Fruit fly (Drosophila melanogaster) whole organism, embryonic: Measurements from ENCODE around the gene tw.

ENCODE experiments used
- B-H1 ChIP-seq: fragments of 200-800 bp; sonication (Bioruptor generic); IDR thresholded peaks from 3 replicates; pipeline ENCODE4 v1.3.6; 2022; ENCODE audit warnings: missing biosample characterization, missing genetic modification characterization
- BtbVII ChIP-seq: fragments of 200-800 bp; sonication (Bioruptor generic); optimal IDR thresholded peaks from 3 replicates; lab custom pipeline; 2017; ENCODE audit warnings: missing biosample characterization, mild to moderate bottlenecking, missing genetic modification characterization
- CG10274 ChIP-seq: fragments of 200-800 bp; sonication (Bioruptor generic); optimal IDR thresholded peaks from 3 replicates; lab custom pipeline; 2017; ENCODE audit warnings: missing biosample characterization, mild to moderate bottlenecking, missing genetic modification characterization
- CG11398 ChIP-seq: fragments of 200-800 bp; sonication (Bioruptor generic); optimal IDR thresholded peaks from 2 replicates; lab custom pipeline; 2016; ENCODE audit warnings: missing biosample characterization, missing genetic modification characterization
- CG11456 ChIP-seq: fragments of 200-800 bp; sonication (Bioruptor generic); IDR thresholded peaks from 3 replicates; pipeline ENCODE4 v1.3.6; 2022; ENCODE audit warnings: missing biosample characterization, missing genetic modification characterization
- CG11504 ChIP-seq: fragments of 200-800 bp; sonication (Bioruptor generic); optimal IDR thresholded peaks from 3 replicates; lab custom pipeline; 2019; ENCODE audit warnings: missing biosample characterization, mild to moderate bottlenecking, missing genetic modification characterization, moderate library complexity
- CG11560 ChIP-seq: fragments of 200-800 bp; sonication (Bioruptor generic); IDR thresholded peaks from 3 replicates; pipeline ENCODE4 v1.3.6; 2022; ENCODE audit warnings: missing biosample characterization, missing genetic modification characterization
- CG11723 ChIP-seq: fragments of 200-800 bp; sonication (Bioruptor generic); optimal IDR thresholded peaks from 2 replicates; lab custom pipeline; 2017; ENCODE audit warnings: missing biosample characterization, mild to moderate bottlenecking, missing genetic modification characterization
- CG12104 ChIP-seq: fragments of 200-800 bp; sonication (Bioruptor generic); optimal IDR thresholded peaks from 3 replicates; lab custom pipeline; 2016; ENCODE audit warnings: missing biosample characterization, missing genetic modification characterization
- CG12219 ChIP-seq: fragments of 200-800 bp; sonication (Bioruptor generic); optimal IDR thresholded peaks from 3 replicates; lab custom pipeline; 2018; ENCODE audit warnings: missing biosample characterization, mild to moderate bottlenecking, missing genetic modification characterization
- CG12942 ChIP-seq: fragments of 200-800 bp; sonication (Bioruptor generic); optimal IDR thresholded peaks from 3 replicates; lab custom pipeline; 2016; ENCODE audit warnings: missing biosample characterization, missing genetic modification characterization
- CG1529 ChIP-seq: fragments of 200-800 bp; sonication (Bioruptor generic); optimal IDR thresholded peaks from 3 replicates; lab custom pipeline; 2018; ENCODE audit warnings: missing biosample characterization, missing genetic modification characterization
- CG15514 ChIP-seq: fragments of 200-800 bp; sonication (Bioruptor generic); optimal IDR thresholded peaks from 3 replicates; lab custom pipeline; 2017; ENCODE audit warnings: missing biosample characterization, missing genetic modification characterization, mild to moderate bottlenecking, moderate library complexity, missing genetic modification reagents
- CG16813 ChIP-seq: fragments of 200-800 bp; sonication (Bioruptor generic); IDR thresholded peaks from 3 replicates; pipeline ENCODE4 v1.3.6; 2022; ENCODE audit warnings: missing biosample characterization, missing genetic modification characterization; ENCODE audit not compliant: partially characterized antibody
- CG16815 ChIP-seq: fragments of 200-800 bp; sonication (Bioruptor generic); optimal IDR thresholded peaks from 3 replicates; lab custom pipeline; 2017; ENCODE audit warnings: missing biosample characterization, mild to moderate bottlenecking, missing genetic modification characterization
- CG18619 ChIP-seq: fragments of 200-800 bp; sonication (Bioruptor generic); optimal IDR thresholded peaks from 3 replicates; lab custom pipeline; 2017; ENCODE audit warnings: missing biosample characterization, mild to moderate bottlenecking, missing genetic modification characterization
- CG4282 ChIP-seq: fragments of 200-800 bp; sonication (Bioruptor generic); optimal IDR thresholded peaks from 2 replicates; lab custom pipeline; 2016; ENCODE audit warnings: missing biosample characterization, missing genetic modification characterization
- CG4360 ChIP-seq: fragments of 200-800 bp; sonication (Bioruptor generic); IDR thresholded peaks from 2 replicates; pipeline ENCODE4 v1.3.6; 2022; ENCODE audit warnings: missing biosample characterization, missing genetic modification characterization
- CG4424 ChIP-seq: fragments of 200-800 bp; sonication (Bioruptor generic); optimal IDR thresholded peaks from 3 replicates; lab custom pipeline; 2016; ENCODE audit warnings: missing biosample characterization, missing genetic modification characterization
- CG4820 ChIP-seq: fragments of 200-800 bp; sonication (Bioruptor generic); optimal IDR thresholded peaks from 3 replicates; lab custom pipeline; 2016; ENCODE audit warnings: missing biosample characterization, missing genetic modification characterization
- CG6689 ChIP-seq: fragments of 200-800 bp; sonication (Bioruptor generic); IDR thresholded peaks from 2 replicates; pipeline ENCODE4 v1.3.6; 2022; ENCODE audit warnings: missing biosample characterization, missing genetic modification characterization
- CG7271 ChIP-seq: fragments of 200-800 bp; sonication (Bioruptor generic); optimal IDR thresholded peaks from 2 replicates; lab custom pipeline; 2018; ENCODE audit warnings: missing biosample characterization, mild to moderate bottlenecking, missing genetic modification characterization, moderate library complexity
- CG7357 ChIP-seq: fragments of 200-800 bp; sonication (Bioruptor generic); IDR thresholded peaks from 3 replicates; pipeline ENCODE4 v1.3.6; 2022; ENCODE audit warnings: missing biosample characterization, missing genetic modification characterization
- CG9876 ChIP-seq: fragments of 200-800 bp; sonication (Bioruptor generic); optimal IDR thresholded peaks from 2 replicates; lab custom pipeline; 2016; ENCODE audit warnings: missing biosample characterization, missing genetic modification characterization
- Dfd ChIP-seq, 2 experiments: fragments of >200 bp; optimal IDR thresholded peaks; 2 replicates each; lab custom pipeline; 2017; ENCODE audit warnings: missing biosample characterization in 2 of 2, missing genetic modification characterization in 2 of 2
- Dref ChIP-seq: fragments of 200-800 bp; sonication (Bioruptor generic); IDR thresholded peaks from 2 replicates; pipeline ENCODE4 v1.3.6; 2022; ENCODE audit warnings: missing biosample characterization, missing genetic modification characterization
- Fer3 ChIP-seq: fragments of 200-800 bp; sonication (Bioruptor generic); optimal IDR thresholded peaks from 2 replicates; lab custom pipeline; 2018; ENCODE audit warnings: missing biosample characterization, mild to moderate bottlenecking, missing genetic modification characterization, moderate library complexity
- Hey ChIP-seq: fragments of 200-800 bp; sonication (Bioruptor generic); optimal IDR thresholded peaks from 3 replicates; lab custom pipeline; 2018; ENCODE audit warnings: missing biosample characterization, mild to moderate bottlenecking, missing genetic modification characterization
- Med ChIP-seq: fragments of 200-800 bp; sonication (Bioruptor generic); peaks from one replicate; lab custom pipeline; 2016; ENCODE audit warnings: missing biosample characterization, missing genetic modification characterization, mild to moderate bottlenecking, inconsistent platforms, moderate library complexity
- NfI ChIP-seq: fragments of 200-800 bp; sonication (Bioruptor generic); optimal IDR thresholded peaks from 3 replicates; lab custom pipeline; 2018; ENCODE audit warnings: missing biosample characterization, mild to moderate bottlenecking, missing genetic modification characterization, moderate library complexity
- Optix ChIP-seq: fragments of 200-800 bp; sonication (Bioruptor generic); IDR thresholded peaks from 3 replicates; pipeline ENCODE4 v1.3.6; 2022; ENCODE audit warnings: missing biosample characterization, missing genetic modification characterization
- ara ChIP-seq: fragments of 200-800 bp; sonication (Bioruptor generic); IDR thresholded peaks from 2 replicates; pipeline ENCODE4 v1.3.6; 2022; ENCODE audit warnings: missing biosample characterization, missing genetic modification characterization
- az2 ChIP-seq: fragments of 200-800 bp; sonication (Bioruptor generic); optimal IDR thresholded peaks from 3 replicates; lab custom pipeline; 2016; ENCODE audit warnings: missing biosample characterization, missing genetic modification characterization
- cad ChIP-seq: fragments of >200 bp; optimal IDR thresholded peaks from 2 replicates; lab custom pipeline; 2017; ENCODE audit warnings: missing biosample characterization, missing genetic modification characterization
- chinmo ChIP-seq: fragments of 200-800 bp; sonication (Bioruptor generic); IDR thresholded peaks from 4 replicates; pipeline ENCODE4 v1.3.6; 2022; ENCODE audit warnings: missing biosample characterization, missing genetic modification characterization; ENCODE audit not compliant: partially characterized antibody
- crp ChIP-seq, 2 experiments: fragments of 200-800 bp; sonication (Bioruptor generic); optimal IDR thresholded peaks; 2 replicates in 1 of 2; 3 replicates in 1 of 2; lab custom pipeline; 2017; ENCODE audit warnings: missing biosample characterization in 2 of 2, missing genetic modification characterization in 2 of 2, mild to moderate bottlenecking in 1 of 2, moderate library complexity in 1 of 2
- en ChIP-seq: fragments of 200-800 bp; sonication (Bioruptor generic); optimal IDR thresholded peaks from 2 replicates; lab custom pipeline; 2016; ENCODE audit warnings: missing biosample characterization, missing genetic modification characterization
- fd96Cb ChIP-seq: fragments of 200-800 bp; sonication (Bioruptor generic); optimal IDR thresholded peaks from 2 replicates; lab custom pipeline; 2018; ENCODE audit warnings: missing biosample characterization, mild to moderate bottlenecking, missing genetic modification characterization, moderate library complexity
- insv ChIP-seq, 2 experiments: fragments of 200-800 bp; sonication (Bioruptor generic); optimal IDR thresholded peaks; 3 replicates each; lab custom pipeline; 2016 to 2018; ENCODE audit warnings: missing biosample characterization in 2 of 2, missing genetic modification characterization in 2 of 2
- kay ChIP-seq: fragments of 200-800 bp; sonication (Bioruptor generic); optimal IDR thresholded peaks from 2 replicates; lab custom pipeline; 2016; ENCODE audit warnings: missing biosample characterization, missing genetic modification characterization
- ken ChIP-seq: fragments of 200-800 bp; sonication (Bioruptor generic); IDR thresholded peaks from 3 replicates; pipeline ENCODE4 v1.3.6; 2022; ENCODE audit warnings: missing biosample characterization, missing genetic modification characterization
- oc ChIP-seq: fragments of 200-800 bp; sonication (Bioruptor generic); optimal IDR thresholded peaks from 2 replicates; lab custom pipeline; 2018; ENCODE audit warnings: missing biosample characterization, mild to moderate bottlenecking, missing genetic modification characterization, moderate library complexity
- pzg ChIP-seq: fragments of 200-800 bp; sonication (Bioruptor generic); optimal IDR thresholded peaks from 3 replicates; lab custom pipeline; 2018; ENCODE audit warnings: missing biosample characterization, mild to moderate bottlenecking, missing genetic modification characterization, moderate library complexity
- row ChIP-seq: fragments of 200-800 bp; sonication (Bioruptor generic); IDR thresholded peaks from 3 replicates; pipeline ENCODE4 v1.3.6; 2022; ENCODE audit warnings: missing biosample characterization, missing genetic modification characterization
- salm ChIP-seq: fragments of 200-800 bp; sonication (Bioruptor generic); optimal IDR thresholded peaks from 2 replicates; lab custom pipeline; 2018; ENCODE audit warnings: missing biosample characterization, mild to moderate bottlenecking, missing genetic modification characterization
- twi ChIP-seq: fragments of 200-800 bp; optimal IDR thresholded peaks from 2 replicates; lab custom pipeline; 2019; ENCODE audit warnings: missing biosample characterization, mild to moderate bottlenecking, missing genetic modification characterization, moderate library complexity
- yki ChIP-seq: fragments of >200 bp; optimal IDR thresholded peaks from 3 replicates; lab custom pipeline; 2018

tw gene

dm6 chrX:751201-751600 lies 33.3 kb upstream of the tw start, which contains the start of gene CG13362:
Gene CG13362 (minus strand): TSS chrX:751301.
- no peak for TF ChIP-seq CG1529 (GFP tag; lab: Kevin White, UChicago)
- TF ChIP-seq NfI (GFP tag; lab: Kevin White, UChicago): no peak
- TF ChIP-seq Med (GFP tag; lab: Kevin White, UChicago): no peak
- TF ChIP-seq crp (GFP tag; optimal IDR thresholded peaks at IDR 0.05; lab: Kevin White, UChicago): no peak
- no peak for TF ChIP-seq CG11504 (tag; lab: Kevin White, UChicago)
- TF ChIP-seq CG11560: no peak
- no peak for TF ChIP-seq kay (GFP tag; lab: Kevin White, UChicago)
- no peak for TF ChIP-seq Optix (GFP tag; lab: Robert Waterston, UW)
- TF ChIP-seq CG7271: no peak
- TF ChIP-seq salm (tag; lab: Kevin White, UChicago): no peak
- no peak for TF ChIP-seq CG12104
- TF ChIP-seq CG11398 (GFP tag; lab: Kevin White, UChicago): no peak
- TF ChIP-seq Hey (tag; lab: Kevin White, UChicago): no peak
- TF ChIP-seq CG10274 (GFP tag; lab: Kevin White, UChicago): no peak
- no peak for TF ChIP-seq Dfd (GFP tag; optimal IDR thresholded peaks at IDR 0.05; lab: Kevin White, UChicago)
- no peak for TF ChIP-seq CG4360 (GFP tag; lab: Robert Waterston, UW)

dm6 chrX:753553-753952 lies 31.0 kb upstream of the tw start, which contains the start of gene CG13361:
Gene CG13361 (minus strand): TSS chrX:753653.
- TF ChIP-seq row (GFP tag; lab: Robert Waterston, UW) (no peak), twi (tag; lab: Kevin White, UChicago) (no peak), CG4424 (GFP tag; lab: Kevin White, UChicago) (no peak)

- TF ChIP-seq Dref (GFP tag; lab: Robert Waterston, UW) (0 out of 2 replicates have a peak, but pooled peaks have one; percentile 33), Fer3 (tag; lab: Kevin White, UChicago) (peak; percentile 90), CG16815 (GFP tag; lab: Kevin White, UChicago) (peak; percentile 67), CG12219 (GFP tag; lab: Kevin White, UChicago) (peak; percentile 68), ken (GFP tag; lab: Robert Waterston, UW) (peak; percentile 83), CG11456 (peak; percentile 95), CG15514 (GFP tag; lab: Kevin White, UChicago) (peak; percentile 87), CG18619 (peak; percentile 83), CG4820 (GFP tag; lab: Kevin White, UChicago) (peak; percentile 64), yki (lab: Kevin White, UChicago) (no peak), CG16813 (GFP tag; lab: Robert Waterston, UW) (no peak), CG7357 (GFP tag; lab: Robert Waterston, UW) (peak; percentile 69; the same call in 2 of the 3 replicates), ara (GFP tag; lab: Robert Waterston, UW) (peak; percentile 76), BtbVII (peak; percentile 89), pzg (GFP tag; lab: Kevin White, UChicago) (peak; percentile 10), NfI (GFP tag; lab: Kevin White, UChicago) (peak; percentile 82), fd96Cb (tag; lab: Kevin White, UChicago) (peak; percentile 59), insv (GFP tag; optimal IDR thresholded peaks at IDR 0.05; lab: Kevin White, UChicago) (no peak), az2 (GFP tag; lab: Kevin White, UChicago) (peak; percentile 77), CG11723 (GFP tag; lab: Kevin White, UChicago) (peak; percentile 62), cad (no peak), oc (tag; lab: Kevin White, UChicago) (peak; percentile 68), en (GFP tag; lab: Kevin White, UChicago) (no peak), CG9876 (GFP tag; lab: Kevin White, UChicago) (peak; percentile 63), CG1529 (GFP tag; lab: Kevin White, UChicago) (peak; percentile 62), CG12942 (GFP tag; lab: Kevin White, UChicago) (peak; percentile 71), CG4282 (peak; percentile 81), CG6689 (GFP tag; lab: Robert Waterston, UW) (peak; percentile 79), B-H1 (GFP tag; lab: Robert Waterston, UW) (peak; percentile 55; the same call in 1 of the 3 replicates), chinmo (GFP tag; lab: Robert Waterston, UW) (0 out of 4 replicates have a peak, but pooled peaks have one; percentile 32)
These were observed 28.8 kb upstream of the tw start for dm6 chrX:755642-756332.
